Worm (Caenorhabditis elegans) whole organism, L3 larva: ENCODE data around the gene mdt-30.
A peak's percentile ranks its signal among the peaks of the same experiment; 100 is the strongest.

Source experiments
- R02D3.7 ChIP-seq: fragments of 150-350 bp; optimal IDR thresholded peaks from 2 replicates; lab custom pipeline; 2014; ENCODE audit warnings: missing biosample characterization, missing genetic modification characterization
- ZK546.5 ChIP-seq: sonication (generic microtip); optimal IDR thresholded peaks from 2 replicates; lab custom pipeline; 2017; ENCODE audit warnings: missing biosample characterization, missing genetic modification characterization
- aly-2 ChIP-seq: fragments of 150-350 bp; optimal IDR thresholded peaks from 2 replicates; lab custom pipeline; 2014; ENCODE audit warnings: missing biosample characterization, missing genetic modification characterization
- ama-1 ChIP-seq: fragments of 150-350 bp; optimal IDR thresholded peaks from 2 replicates; lab custom pipeline; 2018
- ceh-28 ChIP-seq: fragments of 150-350 bp; optimal IDR thresholded peaks from 2 replicates; lab custom pipeline; 2014; ENCODE audit warnings: missing biosample characterization, missing genetic modification reagents, missing genetic modification characterization
- ceh-82 ChIP-seq: fragments of 150-350 bp; optimal IDR thresholded peaks from 2 replicates; lab custom pipeline; 2014; ENCODE audit warnings: missing biosample characterization, missing genetic modification characterization
- ceh-9 ChIP-seq: sonication (generic microtip); optimal IDR thresholded peaks from 2 replicates; lab custom pipeline; 2018; ENCODE audit warnings: missing biosample characterization, missing genetic modification characterization
- daf-12 ChIP-seq: fragments of 150-350 bp; optimal IDR thresholded peaks from 2 replicates; lab custom pipeline; 2014; ENCODE audit warnings: missing biosample characterization, missing genetic modification reagents, missing genetic modification characterization
- egl-27 ChIP-seq: sonication (generic microtip); optimal IDR thresholded peaks from 4 replicates; lab custom pipeline; 2017; ENCODE audit warnings: missing biosample characterization, missing genetic modification reagents, missing genetic modification characterization
- egl-5 ChIP-seq: fragments of 150-350 bp; optimal IDR thresholded peaks from 2 replicates; lab custom pipeline; 2017; ENCODE audit warnings: missing biosample characterization, missing genetic modification reagents, missing genetic modification characterization, inconsistent platforms
- elt-1 ChIP-seq: fragments of 150-350 bp; optimal IDR thresholded peaks from 2 replicates; lab custom pipeline; 2014; ENCODE audit warnings: missing biosample characterization, missing genetic modification characterization
- elt-2 ChIP-seq: sonication (generic microtip); optimal IDR thresholded peaks from 2 replicates; lab custom pipeline; 2016; ENCODE audit warnings: missing genetic modification reagents, mild to moderate bottlenecking, missing genetic modification characterization, missing compliant biosample characterization
- eor-1 ChIP-seq, 2 experiments: fragments of 150-350 bp; optimal IDR thresholded peaks; 2 replicates each; lab custom pipeline; 2014 to 2018; ENCODE audit warnings: missing biosample characterization in 2 of 2, missing genetic modification characterization in 2 of 2
- fkh-10 ChIP-seq: sonication (generic microtip); optimal IDR thresholded peaks from 2 replicates; lab custom pipeline; 2017; ENCODE audit warnings: missing biosample characterization, missing genetic modification reagents, missing genetic modification characterization
- fkh-2 ChIP-seq: fragments of 150-350 bp; optimal IDR thresholded peaks from 2 replicates; lab custom pipeline; 2014; ENCODE audit warnings: missing biosample characterization, missing genetic modification reagents, missing genetic modification characterization
- fos-1 ChIP-seq: fragments of 150-350 bp; optimal IDR thresholded peaks from 2 replicates; lab custom pipeline; 2014; ENCODE audit warnings: missing biosample characterization, missing genetic modification characterization
- hmg-11 ChIP-seq: sonication (generic microtip); optimal IDR thresholded peaks from 2 replicates; lab custom pipeline; 2016; ENCODE audit warnings: missing genetic modification characterization, missing compliant biosample characterization
- lin-15B ChIP-seq: fragments of 150-350 bp; optimal IDR thresholded peaks from 2 replicates; lab custom pipeline; 2014; ENCODE audit warnings: missing biosample characterization, missing genetic modification characterization
- lin-39 ChIP-seq: fragments of 150-350 bp; optimal IDR thresholded peaks from 2 replicates; lab custom pipeline; 2018; ENCODE audit warnings: missing biosample characterization, missing genetic modification reagents, missing genetic modification characterization
- lsy-12 ChIP-seq: sonication (generic microtip); optimal IDR thresholded peaks from 2 replicates; lab custom pipeline; 2016; ENCODE audit warnings: mild to moderate bottlenecking, missing genetic modification characterization, missing compliant biosample characterization
- mdl-1 ChIP-seq: fragments of 150-350 bp; optimal IDR thresholded peaks from 2 replicates; lab custom pipeline; 2014; ENCODE audit warnings: missing biosample characterization, missing genetic modification characterization
- mml-1 ChIP-seq: fragments of 150-350 bp; sonication (generic microtip); optimal IDR thresholded peaks from 3 replicates; lab custom pipeline; 2014; ENCODE audit warnings: missing biosample characterization, missing genetic modification characterization
- nhr-11 ChIP-seq: fragments of 150-350 bp; optimal IDR thresholded peaks from 2 replicates; lab custom pipeline; 2014; ENCODE audit warnings: missing biosample characterization, missing genetic modification characterization
- nhr-12 ChIP-seq: fragments of 150-350 bp; optimal IDR thresholded peaks from 2 replicates; lab custom pipeline; 2014; ENCODE audit warnings: missing biosample characterization, missing genetic modification characterization
- nhr-23 ChIP-seq: fragments of 150-350 bp; optimal IDR thresholded peaks from 2 replicates; lab custom pipeline; 2014; ENCODE audit warnings: missing biosample characterization, missing genetic modification reagents, missing genetic modification characterization
- nhr-237 ChIP-seq: fragments of 150-350 bp; optimal IDR thresholded peaks from 2 replicates; lab custom pipeline; 2014; ENCODE audit warnings: missing biosample characterization, missing genetic modification characterization
- nhr-25 ChIP-seq: sonication (generic microtip); optimal IDR thresholded peaks from 2 replicates; lab custom pipeline; 2017; ENCODE audit warnings: missing biosample characterization, missing genetic modification characterization
- nhr-28 ChIP-seq: fragments of 150-350 bp; optimal IDR thresholded peaks from 2 replicates; lab custom pipeline; 2014; ENCODE audit warnings: missing biosample characterization, missing genetic modification characterization
- nhr-43 ChIP-seq: sonication (generic microtip); optimal IDR thresholded peaks from 2 replicates; lab custom pipeline; 2016; ENCODE audit warnings: mild to moderate bottlenecking, missing genetic modification characterization, missing compliant biosample characterization; ENCODE audit not compliant: poor library complexity, severe bottlenecking
- nhr-67 ChIP-seq: fragments of 150-350 bp; optimal IDR thresholded peaks from 2 replicates; lab custom pipeline; 2014; ENCODE audit warnings: missing biosample characterization, missing genetic modification characterization
- nhr-77 ChIP-seq: fragments of 150-350 bp; optimal IDR thresholded peaks from 2 replicates; lab custom pipeline; 2014; ENCODE audit warnings: missing biosample characterization, missing genetic modification characterization
- pha-4 ChIP-seq: fragments of 150-350 bp; optimal IDR thresholded peaks from 2 replicates; lab custom pipeline; 2014; ENCODE audit warnings: missing biosample characterization, missing genetic modification reagents, missing genetic modification characterization
- pqm-1 ChIP-seq: fragments of 150-350 bp; optimal IDR thresholded peaks from 2 replicates; lab custom pipeline; 2017; ENCODE audit warnings: missing biosample characterization, missing genetic modification characterization, inconsistent platforms
- sea-2 ChIP-seq: fragments of 150-350 bp; sonication (generic microtip); optimal IDR thresholded peaks from 4 replicates; lab custom pipeline; 2014; ENCODE audit warnings: missing biosample characterization, missing genetic modification reagents, missing genetic modification characterization
- skn-1 ChIP-seq: fragments of 150-350 bp; optimal IDR thresholded peaks from 2 replicates; lab custom pipeline; 2014; ENCODE audit warnings: missing biosample characterization, missing genetic modification characterization
- snpc-4 ChIP-seq: fragments of 150-350 bp; optimal IDR thresholded peaks from 2 replicates; lab custom pipeline; 2014; ENCODE audit warnings: missing biosample characterization, missing genetic modification characterization
- unc-39 ChIP-seq: sonication (generic microtip); optimal IDR thresholded peaks from 4 replicates; lab custom pipeline; 2017; ENCODE audit warnings: missing biosample characterization, missing genetic modification characterization
- unc-62 ChIP-seq: fragments of 150-350 bp; sonication (generic microtip); optimal IDR thresholded peaks from 4 replicates; lab custom pipeline; 2014; ENCODE audit warnings: missing biosample characterization, missing genetic modification reagents, missing genetic modification characterization
- zag-1 ChIP-seq: fragments of 150-350 bp; optimal IDR thresholded peaks from 2 replicates; lab custom pipeline; 2014; ENCODE audit warnings: missing biosample characterization, missing genetic modification characterization
- ztf-11 ChIP-seq: fragments of 150-350 bp; optimal IDR thresholded peaks from 2 replicates; lab custom pipeline; 2014; ENCODE audit warnings: missing biosample characterization, missing genetic modification characterization
- ztf-4 ChIP-seq: fragments of 150-350 bp; optimal IDR thresholded peaks from 2 replicates; lab custom pipeline; 2014; ENCODE audit warnings: missing biosample characterization, missing genetic modification characterization

Gene mdt-30

ce11 chrIII:8017053-8017452, 10.8 kb downstream of the mdt-30 start:
- TF ChIP-seq egl-27 (no peak), nhr-67 (tag; lab: Kevin White, UChicago) (no peak), nhr-23 (tag; lab: Kevin White, UChicago) (no peak), ztf-4 (tag; lab: Kevin White, UChicago) (no peak), unc-39 (tag; lab: Kevin White, UChicago) (no peak)

ce11 chrIII:8016438-8016837, 11.4 kb downstream of the mdt-30 start, which contains the start of gene F44B9.5:
F44B9.5 (minus strand) TSS chrIII:8016538.
- TF ChIP-seq ztf-11: no peak
- no peak for TF ChIP-seq nhr-25 (tag; lab: Kevin White, UChicago)
- no peak for TF ChIP-seq sea-2
- no peak for TF ChIP-seq pqm-1 (tag; lab: Kevin White, UChicago)
- no peak for TF ChIP-seq skn-1
- no peak for TF ChIP-seq egl-5 (tag; lab: Kevin White, UChicago)
- no peak for TF ChIP-seq ceh-82 (tag; lab: Kevin White, UChicago)
- TF ChIP-seq elt-2: no peak
- TF ChIP-seq eor-1 (tag; optimal IDR thresholded peaks at IDR 0.05; lab: Kevin White, UChicago): no peak
- no peak for TF ChIP-seq nhr-23 (tag; lab: Kevin White, UChicago)
- no peak for TF ChIP-seq fkh-10 (GFP tag; lab: Kevin White, UChicago)
- TF ChIP-seq egl-27: no peak
- no peak for TF ChIP-seq unc-39 (tag; lab: Kevin White, UChicago)
- no peak for TF ChIP-seq aly-2 (tag; lab: Kevin White, UChicago)
- no peak for TF ChIP-seq lsy-12 (tag; lab: Kevin White, UChicago)
- no peak for TF ChIP-seq unc-62 (GFP tag; lab: Kevin White, UChicago)
- no peak for TF ChIP-seq hmg-11 (tag; lab: Kevin White, UChicago)
- no peak for TF ChIP-seq ceh-28 (tag; lab: Kevin White, UChicago)

- no peak for TF ChIP-seq egl-5 (tag; lab: Kevin White, UChicago)
- TF ChIP-seq skn-1: no peak
- no peak for TF ChIP-seq elt-1 (tag; lab: Kevin White, UChicago)
- no peak for TF ChIP-seq ztf-4 (tag; lab: Kevin White, UChicago)
- no peak for TF ChIP-seq snpc-4 (tag; lab: Kevin White, UChicago)
- no peak for TF ChIP-seq mdl-1 (tag; lab: Kevin White, UChicago)
- TF ChIP-seq nhr-67 (tag; lab: Kevin White, UChicago): no peak
- TF ChIP-seq nhr-28 (tag; lab: Kevin White, UChicago): no peak
- no peak for TF ChIP-seq eor-1 (tag; optimal IDR thresholded peaks at IDR 0.05; lab: Kevin White, UChicago)
- TF ChIP-seq lin-15B (tag; lab: Kevin White, UChicago): no peak
- no peak for TF ChIP-seq fkh-10 (GFP tag; lab: Kevin White, UChicago)
- TF ChIP-seq unc-39 (tag; lab: Kevin White, UChicago): no peak
- no peak for TF ChIP-seq mml-1 (tag; lab: Kevin White, UChicago)
- no peak for TF ChIP-seq R02D3.7 (tag; lab: Kevin White, UChicago)
- no peak for TF ChIP-seq fos-1 (tag; lab: Kevin White, UChicago)
- TF ChIP-seq daf-12 (tag; lab: Kevin White, UChicago): no peak
- TF ChIP-seq, all 47 proteins: peak for 0
Observed at ce11 chrIII:8013582-8013981, 14.3 kb downstream of the mdt-30 start.

ce11 chrIII:8010260-8010822, 17.5 kb downstream of the mdt-30 start, which contains the start of gene cit-1.2:
cit-1.2 (plus strand) TSS chrIII:8010772.
- TF ChIP-seq snpc-4 (tag; lab: Kevin White, UChicago): no peak
- no peak for TF ChIP-seq ZK546.5 (tag; lab: Kevin White, UChicago)
- no peak for TF ChIP-seq fkh-10 (GFP tag; lab: Kevin White, UChicago)
- no peak for TF ChIP-seq nhr-43 (tag; lab: Kevin White, UChicago)
- no peak for TF ChIP-seq mml-1 (tag; lab: Kevin White, UChicago)
- TF ChIP-seq nhr-12 (tag; lab: Kevin White, UChicago): no peak
- TF ChIP-seq nhr-77 (tag; lab: Kevin White, UChicago): no peak
- no peak for TF ChIP-seq ama-1 (lab: Kevin White, UChicago)
- TF ChIP-seq daf-12 (tag; lab: Kevin White, UChicago): no peak

ce11 chrIII:8009769-8010168, 18.1 kb downstream of the mdt-30 start, which contains the start of gene cit-1.1:
cit-1.1 (minus strand) TSS chrIII:8009821.
- TF ChIP-seq nhr-11 (tag; lab: Kevin White, UChicago) (no peak), egl-5 (tag; lab: Kevin White, UChicago) (peak; percentile 37), fkh-2 (tag; lab: Kevin White, UChicago) (no peak), mdl-1 (tag; lab: Kevin White, UChicago) (no peak), ceh-9 (tag; lab: Kevin White, UChicago) (no peak), nhr-77 (tag; lab: Kevin White, UChicago) (no peak), nhr-237 (tag; lab: Kevin White, UChicago) (no peak), snpc-4 (tag; lab: Kevin White, UChicago) (no peak), elt-2 (peak; percentile 19), ZK546.5 (tag; lab: Kevin White, UChicago) (no peak), daf-12 (tag; lab: Kevin White, UChicago) (no peak), pha-4 (tag; lab: Kevin White, UChicago) (peak; percentile 11), nhr-43 (tag; lab: Kevin White, UChicago) (no peak), mml-1 (tag; lab: Kevin White, UChicago) (no peak), lsy-12 (tag; lab: Kevin White, UChicago) (no peak), R02D3.7 (tag; lab: Kevin White, UChicago) (no peak), egl-27 (no peak), fkh-10 (GFP tag; lab: Kevin White, UChicago) (no peak), skn-1 (no peak), nhr-12 (tag; lab: Kevin White, UChicago) (no peak), nhr-23 (tag; lab: Kevin White, UChicago) (no peak), zag-1 (no peak), ceh-82 (tag; lab: Kevin White, UChicago) (no peak), eor-1 (tag; optimal IDR thresholded peaks at IDR 0.05; lab: Kevin White, UChicago) (no peak), lin-39 (tag; lab: Kevin White, UChicago) (peak; percentile 59), fos-1 (tag; lab: Kevin White, UChicago) (no peak)
